Worm (Caenorhabditis elegans) whole organism, L4/young adult: ENCODE measurements around the gene crn-4.

Experiments used
- dao-5 ChIP-seq: sonication (generic microtip); optimal IDR thresholded peaks from 2 replicates; lab custom pipeline; 2016; ENCODE audit warnings: missing genotype, missing genetic modification characterization, moderate library complexity, missing compliant biosample characterization
- him-1 ChIP-seq: sonication (generic microtip); optimal IDR thresholded peaks from 2 replicates; lab custom pipeline; 2016; ENCODE audit warnings: missing genotype, missing genetic modification reagents, missing genetic modification characterization, missing compliant biosample characterization

DNA sequence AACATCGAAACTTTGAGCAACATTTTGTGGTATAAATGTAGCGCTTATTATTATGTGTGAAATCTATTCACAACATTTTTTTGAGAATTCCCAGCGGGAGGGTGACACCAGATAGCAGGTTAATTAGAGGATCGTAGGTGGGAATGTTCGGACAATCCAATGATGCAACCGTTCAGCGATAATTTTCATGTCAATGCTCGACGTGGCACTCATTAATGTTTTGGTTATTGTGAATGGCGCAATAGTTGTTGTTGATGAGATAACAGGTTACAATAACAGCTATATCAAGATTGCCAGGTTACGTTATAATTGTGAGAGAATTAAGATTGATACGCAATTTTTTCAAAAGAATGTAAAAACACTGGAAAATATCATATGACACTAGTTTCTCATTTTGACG is 26.6 kb downstream of the crn-4 start:
- TF ChIP-seq him-1 (no peak), dao-5 (tag; lab: Kevin White, UChicago) (no peak)
